Worm (Caenorhabditis elegans) whole organism, L2 larva: ENCODE results near the gene ced-11.

Experiments used
- C34F6.9 ChIP-seq: fragments of 150-350 bp; optimal IDR thresholded peaks from 2 replicates; lab custom pipeline; 2014; ENCODE audit warnings: missing biosample characterization, missing genetic modification characterization
- R02D3.7 ChIP-seq: fragments of 150-350 bp; optimal IDR thresholded peaks from 2 replicates; lab custom pipeline; 2014; ENCODE audit warnings: missing biosample characterization, missing genetic modification characterization
- ZK546.5 ChIP-seq: sonication (generic microtip); optimal IDR thresholded peaks from 2 replicates; lab custom pipeline; 2017; ENCODE audit warnings: missing biosample characterization, missing genetic modification characterization
- alr-1 ChIP-seq: fragments of 150-350 bp; optimal IDR thresholded peaks from 2 replicates; lab custom pipeline; 2014; ENCODE audit warnings: missing biosample characterization, missing genetic modification characterization
- blmp-1 ChIP-seq: sonication (generic microtip); optimal IDR thresholded peaks from 2 replicates; lab custom pipeline; 2017; ENCODE audit warnings: missing genetic modification characterization, mild to moderate bottlenecking, missing compliant biosample characterization, antibody characterized with exemption, moderate library complexity; ENCODE audit not compliant: insufficient read depth
- ceh-16 ChIP-seq: fragments of 150-350 bp; optimal IDR thresholded peaks from 2 replicates; lab custom pipeline; 2014; ENCODE audit warnings: missing biosample characterization, missing genetic modification characterization
- ceh-82 ChIP-seq: fragments of 150-350 bp; optimal IDR thresholded peaks from 2 replicates; lab custom pipeline; 2014; ENCODE audit warnings: missing biosample characterization, missing genetic modification characterization
- crh-2 ChIP-seq: sonication (generic microtip); optimal IDR thresholded peaks from 2 replicates; lab custom pipeline; 2017; ENCODE audit warnings: missing biosample characterization, missing genetic modification characterization
- egl-27 ChIP-seq: sonication (generic microtip); optimal IDR thresholded peaks from 3 replicates; lab custom pipeline; 2017; ENCODE audit warnings: missing biosample characterization, missing genetic modification reagents, missing genetic modification characterization
- elt-1 ChIP-seq: fragments of 150-350 bp; optimal IDR thresholded peaks from 2 replicates; lab custom pipeline; 2014; ENCODE audit warnings: missing biosample characterization, missing genetic modification characterization
- lin-11 ChIP-seq: fragments of 150-350 bp; sonication (generic microtip); optimal IDR thresholded peaks from 2 replicates; lab custom pipeline; 2014; ENCODE audit warnings: missing biosample characterization, missing genetic modification characterization, inconsistent platforms, mixed read lengths
- lin-39 ChIP-seq: fragments of 150-350 bp; optimal IDR thresholded peaks from 2 replicates; lab custom pipeline; 2014; ENCODE audit warnings: missing biosample characterization, missing genetic modification reagents, missing genetic modification characterization
- lsy-2 ChIP-seq, 2 experiments: fragments of 150-350 bp in 1 of 2; sonication (generic microtip) in 1 of 2; optimal IDR thresholded peaks; 2 replicates each; lab custom pipeline; 2014 to 2017; ENCODE audit warnings: missing biosample characterization in 2 of 2, missing genetic modification characterization in 2 of 2
- mbf-1 ChIP-seq: sonication (generic microtip); optimal IDR thresholded peaks from 2 replicates; lab custom pipeline; 2017; ENCODE audit warnings: missing biosample characterization, missing genetic modification characterization
- mdl-1 ChIP-seq, 2 experiments: fragments of 150-350 bp in 1 of 2; sonication (generic microtip) in 1 of 2; optimal IDR thresholded peaks; 2 replicates each; lab custom pipeline; 2017; ENCODE audit warnings: missing biosample characterization in 2 of 2, missing genetic modification characterization in 2 of 2
- nhr-10 ChIP-seq: sonication (generic microtip); optimal IDR thresholded peaks from 2 replicates; lab custom pipeline; 2017; ENCODE audit warnings: missing biosample characterization, missing genetic modification characterization
- nhr-11 ChIP-seq: fragments of 150-350 bp; optimal IDR thresholded peaks from 2 replicates; lab custom pipeline; 2014; ENCODE audit warnings: missing biosample characterization, missing genetic modification characterization
- nhr-12 ChIP-seq: fragments of 150-350 bp; optimal IDR thresholded peaks from 2 replicates; lab custom pipeline; 2014; ENCODE audit warnings: missing biosample characterization, missing genetic modification characterization
- nhr-129 ChIP-seq: fragments of 150-350 bp; optimal IDR thresholded peaks from 2 replicates; lab custom pipeline; 2014; ENCODE audit warnings: missing biosample characterization, missing genetic modification characterization
- nhr-23 ChIP-seq: fragments of 150-350 bp; optimal IDR thresholded peaks from 2 replicates; lab custom pipeline; 2014; ENCODE audit warnings: missing biosample characterization, missing genetic modification reagents, missing genetic modification characterization
- nhr-237 ChIP-seq: fragments of 150-350 bp; optimal IDR thresholded peaks from 2 replicates; lab custom pipeline; 2014; ENCODE audit warnings: missing biosample characterization, missing genetic modification characterization
- nhr-77 ChIP-seq: fragments of 150-350 bp; optimal IDR thresholded peaks from 2 replicates; lab custom pipeline; 2014; ENCODE audit warnings: missing biosample characterization, missing genetic modification characterization
- peb-1 ChIP-seq: fragments of 150-350 bp; optimal IDR thresholded peaks from 2 replicates; lab custom pipeline; 2014; ENCODE audit warnings: missing biosample characterization, missing genetic modification characterization
- skn-1 ChIP-seq: sonication (generic microtip); optimal IDR thresholded peaks from 2 replicates; lab custom pipeline; 2017; ENCODE audit warnings: missing biosample characterization, missing genetic modification characterization
- sma-3 ChIP-seq: sonication (generic microtip); optimal IDR thresholded peaks from 2 replicates; lab custom pipeline; 2016; ENCODE audit warnings: missing genetic modification reagents, missing genetic modification characterization, missing compliant biosample characterization
- snpc-4 ChIP-seq: fragments of 150-350 bp; optimal IDR thresholded peaks from 2 replicates; lab custom pipeline; 2014; ENCODE audit warnings: missing biosample characterization, missing genetic modification characterization
- unc-39 ChIP-seq: fragments of 150-350 bp; optimal IDR thresholded peaks from 2 replicates; lab custom pipeline; 2014; ENCODE audit warnings: missing biosample characterization, missing genetic modification characterization
- unc-55 ChIP-seq: fragments of 150-350 bp; sonication (generic microtip); optimal IDR thresholded peaks from 3 replicates; lab custom pipeline; 2014; ENCODE audit warnings: missing biosample characterization, missing genetic modification reagents, missing genetic modification characterization
- unc-62 ChIP-seq: fragments of 150-350 bp; optimal IDR thresholded peaks from 2 replicates; lab custom pipeline; 2014; ENCODE audit warnings: missing biosample characterization, missing genetic modification reagents, missing genetic modification characterization
- zag-1 ChIP-seq: fragments of 150-350 bp; optimal IDR thresholded peaks from 2 replicates; lab custom pipeline; 2014; ENCODE audit warnings: missing biosample characterization, missing genetic modification characterization
- ztf-1 ChIP-seq: fragments of 200-800 bp; sonication (Bioruptor generic); conservative IDR thresholded peaks from 2 replicates; pipeline ENCODE4 v1.3.6; 2022; ENCODE audit warnings: missing genetic modification characterization, missing compliant biosample characterization
- ztf-11 ChIP-seq: sonication (generic microtip); optimal IDR thresholded peaks from 2 replicates; lab custom pipeline; 2017; ENCODE audit warnings: missing biosample characterization, missing genetic modification characterization
- ztf-4 ChIP-seq: fragments of 150-350 bp; optimal IDR thresholded peaks from 2 replicates; lab custom pipeline; 2014; ENCODE audit warnings: missing biosample characterization, missing genetic modification characterization

ced-11 gene

DNA sequence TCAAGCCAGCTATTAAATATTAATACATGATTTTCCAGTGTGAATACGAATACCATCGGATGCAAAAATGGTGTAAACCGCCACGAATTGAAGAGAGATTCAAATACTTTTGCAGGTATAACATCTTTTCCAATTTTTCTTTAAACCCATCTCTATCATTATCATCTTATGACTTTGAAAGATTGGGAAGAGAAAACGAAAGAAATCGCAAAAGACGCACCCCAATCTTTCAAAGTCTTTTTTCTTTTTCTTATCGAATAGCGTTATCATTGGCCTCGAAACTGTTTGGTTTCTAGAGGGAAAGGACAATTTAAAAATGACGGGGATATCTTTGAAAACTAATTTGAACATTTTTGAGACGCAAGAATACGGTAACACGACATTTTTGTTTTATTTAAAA, 13.7 kb upstream of the ced-11 start:
- TF ChIP-seq ztf-1 (no peak), ceh-82 (tag; lab: Kevin White, UChicago) (no peak), crh-2 (no peak), zag-1 (tag; lab: Kevin White, UChicago) (no peak), lin-39 (no peak), sma-3 (GFP tag; lab: Kevin White, UChicago) (no peak), nhr-23 (tag; lab: Kevin White, UChicago) (no peak), nhr-11 (tag; lab: Kevin White, UChicago) (no peak), alr-1 (tag; lab: Kevin White, UChicago) (no peak), nhr-77 (tag; lab: Kevin White, UChicago) (no peak)

DNA sequence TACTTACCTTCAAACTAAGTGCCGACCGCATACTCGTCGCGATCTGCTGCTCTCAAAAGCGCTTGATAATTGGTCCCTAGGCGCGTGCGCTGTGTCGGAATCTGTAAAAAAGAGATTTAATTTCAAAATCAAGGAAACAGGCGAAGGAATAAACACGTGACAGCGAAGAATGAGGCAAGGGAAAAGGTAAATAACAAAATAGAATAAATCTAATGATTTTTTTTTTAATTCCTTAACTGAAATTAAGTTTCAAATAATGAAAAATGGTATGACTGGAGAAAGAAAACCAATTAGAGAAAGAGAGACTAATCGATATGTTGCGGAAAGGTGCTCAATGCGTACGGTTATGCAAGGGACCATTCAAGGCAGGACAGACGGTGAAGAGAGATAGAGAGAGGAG, 10.2 kb upstream of the ced-11 start, which contains the start of gene cya-1:
Gene cya-1, minus strand, starts transcription at position 101 of the 400 bp plus-strand sequence.
- TF ChIP-seq ceh-16 (tag; lab: Kevin White, UChicago): no peak
- no peak for TF ChIP-seq ztf-11 (tag; lab: Kevin White, UChicago)
- no peak for TF ChIP-seq sma-3 (GFP tag; lab: Kevin White, UChicago)
- no peak for TF ChIP-seq lsy-2 (tag; optimal IDR thresholded peaks at IDR 0.05; lab: Kevin White, UChicago)
- no peak for TF ChIP-seq zag-1 (tag; lab: Kevin White, UChicago)
- TF ChIP-seq ceh-82 (tag; lab: Kevin White, UChicago): no peak
- no peak for TF ChIP-seq mdl-1 (tag; optimal IDR thresholded peaks at IDR 0.05; lab: Kevin White, UChicago)
- no peak for TF ChIP-seq C34F6.9 (tag; lab: Kevin White, UChicago)
- TF ChIP-seq unc-55 (GFP tag; lab: Kevin White, UChicago): no peak
- no peak for TF ChIP-seq elt-1 (tag; lab: Kevin White, UChicago)
- TF ChIP-seq ZK546.5 (tag; lab: Kevin White, UChicago): no peak
- TF ChIP-seq, all 48 proteins: peak for 0

DNA sequence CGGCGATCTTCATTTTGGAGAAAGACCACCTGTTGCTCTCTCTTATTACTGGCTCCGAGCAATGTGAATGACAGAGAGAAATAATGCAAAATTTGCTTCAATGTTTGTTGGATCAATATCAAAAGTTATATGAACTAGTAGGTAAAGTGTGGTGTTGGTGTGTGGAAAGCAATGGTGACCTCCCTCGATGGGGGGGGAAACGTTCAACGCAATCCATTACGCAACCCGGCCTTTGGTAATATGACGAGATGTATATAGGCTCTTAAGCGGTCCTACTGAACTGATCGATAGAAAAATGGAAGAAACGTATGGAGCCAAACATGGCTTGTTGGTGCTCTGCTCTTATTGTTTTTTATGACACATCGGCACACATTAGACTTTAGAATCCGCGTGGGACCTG, 9.6 kb upstream of the ced-11 start:
- TF ChIP-seq mbf-1 (tag; lab: Kevin White, UChicago): no peak
- no peak for TF ChIP-seq ztf-1
- TF ChIP-seq lsy-2 (tag; optimal IDR thresholded peaks at IDR 0.05; lab: Kevin White, UChicago): no peak
- no peak for TF ChIP-seq blmp-1
- no peak for TF ChIP-seq nhr-129
- no peak for TF ChIP-seq nhr-12 (tag; lab: Kevin White, UChicago)
- TF ChIP-seq R02D3.7: no peak
- TF ChIP-seq ztf-4 (tag; lab: Kevin White, UChicago): no peak
- TF ChIP-seq snpc-4: no peak
- TF ChIP-seq elt-1 (tag; lab: Kevin White, UChicago): no peak
- TF ChIP-seq peb-1 (tag; lab: Kevin White, UChicago): no peak
- no peak for TF ChIP-seq unc-62 (GFP tag; lab: Kevin White, UChicago)
- no peak for TF ChIP-seq ZK546.5 (tag; lab: Kevin White, UChicago)
- TF ChIP-seq C34F6.9 (tag; lab: Kevin White, UChicago): no peak
- TF ChIP-seq nhr-237: no peak
- TF ChIP-seq lin-11 (tag; lab: Kevin White, UChicago): no peak
- TF ChIP-seq unc-39: no peak

DNA sequence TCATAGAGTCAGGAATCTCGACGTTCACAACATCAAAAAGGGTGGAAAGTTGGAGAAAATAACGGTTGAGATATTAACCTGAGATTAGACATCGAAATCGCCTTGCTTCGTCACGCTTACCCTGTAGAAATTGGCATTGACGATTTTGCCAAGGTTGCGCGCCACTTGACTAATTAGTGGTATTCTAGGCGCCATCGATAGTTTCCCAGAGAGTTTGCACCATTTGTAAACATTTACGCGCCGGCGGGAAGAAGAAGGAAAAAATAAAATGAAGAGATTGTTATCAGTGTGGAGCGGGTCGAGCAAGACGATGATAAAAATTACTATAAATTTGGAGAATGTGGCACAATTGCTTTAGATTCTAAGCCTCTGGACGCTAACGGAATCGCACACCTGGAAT, 9.1 kb upstream of the ced-11 start:
- no peak for TF ChIP-seq ztf-4 (tag; lab: Kevin White, UChicago)
- TF ChIP-seq ceh-16 (tag; lab: Kevin White, UChicago): peak; percentile 81
- TF ChIP-seq unc-55 (GFP tag; lab: Kevin White, UChicago): no peak
- TF ChIP-seq, all 48 proteins: peak for 1

DNA sequence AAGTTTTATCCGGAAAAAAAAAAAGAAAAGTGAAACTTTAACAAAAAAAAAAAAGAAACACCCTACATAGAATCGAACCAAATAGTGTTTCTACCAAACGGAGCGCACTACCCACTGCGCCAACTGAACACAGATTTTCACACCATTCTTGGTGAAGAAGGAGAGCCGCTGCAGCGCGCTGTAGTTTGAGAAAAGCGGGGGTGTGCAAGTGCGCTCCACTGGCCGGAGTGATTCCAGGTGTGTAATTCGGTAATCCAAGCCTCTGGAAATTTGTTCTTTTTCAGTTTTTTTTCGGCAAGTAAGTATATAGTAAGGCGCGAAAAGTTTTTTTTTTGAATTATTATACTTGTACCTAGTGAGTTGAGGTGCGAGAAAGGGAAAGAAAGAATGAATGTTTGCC, 8.4 kb upstream of the ced-11 start:
- peak; percentile 19 for TF ChIP-seq unc-55 (GFP tag; lab: Kevin White, UChicago)

DNA sequence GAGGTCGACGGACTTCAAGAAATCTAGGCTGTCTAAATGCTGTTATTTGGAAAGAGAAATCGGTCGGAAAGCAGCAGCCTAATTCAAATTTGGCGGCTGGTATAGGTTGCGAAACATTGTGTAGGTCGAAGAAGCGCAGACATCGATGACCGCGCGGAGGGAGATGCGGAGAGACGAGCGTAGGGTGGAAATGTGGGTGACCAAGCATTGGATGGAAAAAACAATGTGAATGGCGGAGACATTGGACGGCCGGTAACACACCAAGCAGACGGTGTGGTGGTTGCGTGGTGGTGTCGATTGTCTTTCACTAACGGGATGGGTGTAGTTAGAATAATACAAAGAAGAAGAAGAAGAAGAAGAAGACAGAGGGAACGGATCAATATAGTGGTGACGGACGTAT, 6.9 kb upstream of the ced-11 start:
- TF ChIP-seq crh-2 (no peak), egl-27 (no peak), skn-1 (tag; lab: Kevin White, UChicago) (no peak), mbf-1 (tag; lab: Kevin White, UChicago) (no peak), ceh-82 (tag; lab: Kevin White, UChicago) (no peak), mdl-1 (tag; optimal IDR thresholded peaks at IDR 0.05; lab: Kevin White, UChicago) (no peak), nhr-23 (tag; lab: Kevin White, UChicago) (no peak), lsy-2 (tag; optimal IDR thresholded peaks at IDR 0.05; lab: Kevin White, UChicago) (no peak), elt-1 (tag; lab: Kevin White, UChicago) (no peak), nhr-10 (tag; lab: Kevin White, UChicago) (no peak), unc-39 (no peak)
